Worm (Caenorhabditis elegans) whole organism, mixed stage, embryonic: ENCODE measurements around the gene srt-33.

Experiments used
- M03D4.4 ChIP-seq: sonication (generic microtip); optimal IDR thresholded peaks from 2 replicates; lab custom pipeline; 2017; ENCODE audit warnings: mild to moderate bottlenecking, missing genetic modification characterization, missing compliant biosample characterization
- bed-3 ChIP-seq: fragments of 200-800 bp; sonication (Bioruptor generic); optimal IDR thresholded peaks from 3 replicates; lab custom pipeline; 2018; ENCODE audit warnings: mild to moderate bottlenecking, missing genetic modification characterization, moderate library complexity, missing compliant biosample characterization
- blmp-1 ChIP-seq: fragments of 150-350 bp; optimal IDR thresholded peaks from 2 replicates; lab custom pipeline; 2014; ENCODE audit warnings: missing biosample characterization, missing genetic modification characterization
- ceh-39 ChIP-seq: fragments of 150-350 bp; optimal IDR thresholded peaks from 2 replicates; lab custom pipeline; 2014; ENCODE audit warnings: missing biosample characterization, missing genetic modification characterization
- ceh-43 ChIP-seq: fragments of 200-800 bp; sonication (Bioruptor generic); optimal IDR thresholded peaks from 2 replicates; lab custom pipeline; 2018; ENCODE audit warnings: mild to moderate bottlenecking, missing genetic modification characterization, moderate library complexity, missing compliant biosample characterization
- ceh-83 ChIP-seq: fragments of 200-800 bp; sonication (Bioruptor generic); optimal IDR thresholded peaks from 2 replicates; lab custom pipeline; 2018; ENCODE audit warnings: mild to moderate bottlenecking, missing genetic modification characterization, missing compliant biosample characterization
- ces-1 ChIP-seq: fragments of 150-350 bp; optimal IDR thresholded peaks from 2 replicates; lab custom pipeline; 2014; ENCODE audit warnings: missing biosample characterization, missing genetic modification reagents, missing genetic modification characterization
- cnd-1 ChIP-seq: fragments of 200-800 bp; sonication (Bioruptor generic); optimal IDR thresholded peaks from 2 replicates; lab custom pipeline; 2018; ENCODE audit warnings: mild to moderate bottlenecking, missing genetic modification characterization, missing compliant biosample characterization
- elt-3 ChIP-seq: fragments of 150-350 bp; optimal IDR thresholded peaks from 2 replicates; lab custom pipeline; 2014; ENCODE audit warnings: missing biosample characterization, missing genetic modification characterization
- ham-2 ChIP-seq: fragments of 200-800 bp; sonication (Bioruptor generic); optimal IDR thresholded peaks from 2 replicates; lab custom pipeline; 2018; ENCODE audit warnings: mild to moderate bottlenecking, missing genetic modification characterization, missing compliant biosample characterization
- hlh-1 ChIP-seq: fragments of 150-350 bp; optimal IDR thresholded peaks from 2 replicates; lab custom pipeline; 2014; ENCODE audit warnings: missing biosample characterization, missing genetic modification reagents, missing genetic modification characterization
- lin-13 ChIP-seq: fragments of 150-350 bp; optimal IDR thresholded peaks from 2 replicates; lab custom pipeline; 2014; ENCODE audit warnings: missing biosample characterization, missing genetic modification characterization
- lin-32 ChIP-seq: fragments of 200-800 bp; sonication (Bioruptor generic); optimal IDR thresholded peaks from 2 replicates; lab custom pipeline; 2018; ENCODE audit warnings: mild to moderate bottlenecking, missing genetic modification characterization, missing compliant biosample characterization
- lsy-2 ChIP-seq: fragments of 150-350 bp; optimal IDR thresholded peaks from 2 replicates; lab custom pipeline; 2014; ENCODE audit warnings: missing biosample characterization, missing genetic modification characterization
- mab-5 ChIP-seq: fragments of 150-350 bp; optimal IDR thresholded peaks from 2 replicates; lab custom pipeline; 2014; ENCODE audit warnings: missing biosample characterization, missing genetic modification characterization
- mep-1 ChIP-seq: fragments of 150-350 bp; optimal IDR thresholded peaks from 2 replicates; lab custom pipeline; 2017; ENCODE audit warnings: missing biosample characterization, missing genetic modification reagents, missing genetic modification characterization, inconsistent platforms
- mls-2 ChIP-seq: sonication (generic microtip); optimal IDR thresholded peaks from 2 replicates; lab custom pipeline; 2016; ENCODE audit warnings: mild to moderate bottlenecking, missing genetic modification characterization, moderate library complexity, missing compliant biosample characterization
- nhr-12 ChIP-seq: fragments of 150-350 bp; optimal IDR thresholded peaks from 2 replicates; lab custom pipeline; 2014; ENCODE audit warnings: missing biosample characterization, missing genetic modification characterization
- nhr-2 ChIP-seq: fragments of 150-350 bp; optimal IDR thresholded peaks from 2 replicates; lab custom pipeline; 2014; ENCODE audit warnings: missing biosample characterization, missing genetic modification characterization
- nhr-237 ChIP-seq: fragments of 150-350 bp; optimal IDR thresholded peaks from 2 replicates; lab custom pipeline; 2014; ENCODE audit warnings: missing biosample characterization, missing genetic modification characterization
- nhr-28 ChIP-seq: fragments of 150-350 bp; optimal IDR thresholded peaks from 2 replicates; lab custom pipeline; 2014; ENCODE audit warnings: missing biosample characterization, missing genetic modification characterization
- nhr-76 ChIP-seq: sonication (generic microtip); optimal IDR thresholded peaks from 2 replicates; lab custom pipeline; 2017; ENCODE audit warnings: missing biosample characterization, missing genetic modification characterization
- pha-4 ChIP-seq: fragments of 150-350 bp; optimal IDR thresholded peaks from 2 replicates; lab custom pipeline; 2018; ENCODE audit warnings: missing biosample characterization, missing genetic modification reagents, missing genetic modification characterization
- sem-2 ChIP-seq: fragments of 200-800 bp; sonication (Bioruptor generic); optimal IDR thresholded peaks from 2 replicates; lab custom pipeline; 2018; ENCODE audit warnings: mild to moderate bottlenecking, missing genetic modification characterization, missing compliant biosample characterization
- sptf-1 ChIP-seq: sonication (generic microtip); optimal IDR thresholded peaks from 2 replicates; lab custom pipeline; 2017; ENCODE audit warnings: mild to moderate bottlenecking, missing genetic modification characterization, moderate library complexity, missing compliant biosample characterization
- tbx-8 ChIP-seq: fragments of 200-800 bp; sonication (Bioruptor generic); optimal IDR thresholded peaks from 2 replicates; lab custom pipeline; 2018; ENCODE audit warnings: mild to moderate bottlenecking, missing genetic modification characterization, moderate library complexity, missing compliant biosample characterization
- unc-120 ChIP-seq: sonication (generic microtip); optimal IDR thresholded peaks from 2 replicates; lab custom pipeline; 2017; ENCODE audit warnings: missing genetic modification characterization, missing compliant biosample characterization; ENCODE audit not compliant: poor library complexity, severe bottlenecking
- unc-62 ChIP-seq: fragments of 150-350 bp; optimal IDR thresholded peaks from 2 replicates; lab custom pipeline; 2014; ENCODE audit warnings: missing biosample characterization, missing genetic modification reagents, missing genetic modification characterization
- ztf-11 ChIP-seq: fragments of 150-350 bp; optimal IDR thresholded peaks from 2 replicates; lab custom pipeline; 2014; ENCODE audit warnings: missing biosample characterization, missing genetic modification characterization

The srt-33 gene

ce11 chrV:14319101-14319781 lies 39.6 kb upstream of the srt-33 start, which contains the start of gene F47B8.13:
F47B8.13 (minus strand) TSS chrV:14319731.
- no peak for TF ChIP-seq bed-3
- TF ChIP-seq elt-3 (tag; lab: Kevin White, UChicago) = no peak
- no peak for TF ChIP-seq lsy-2 (tag; lab: Kevin White, UChicago)
- no peak for TF ChIP-seq sem-2
- TF ChIP-seq unc-62 = no peak
- TF ChIP-seq unc-120 = no peak
- TF ChIP-seq lin-13 (tag; lab: Kevin White, UChicago) = no peak
- no peak for TF ChIP-seq blmp-1 (tag; lab: Kevin White, UChicago)

DNA sequence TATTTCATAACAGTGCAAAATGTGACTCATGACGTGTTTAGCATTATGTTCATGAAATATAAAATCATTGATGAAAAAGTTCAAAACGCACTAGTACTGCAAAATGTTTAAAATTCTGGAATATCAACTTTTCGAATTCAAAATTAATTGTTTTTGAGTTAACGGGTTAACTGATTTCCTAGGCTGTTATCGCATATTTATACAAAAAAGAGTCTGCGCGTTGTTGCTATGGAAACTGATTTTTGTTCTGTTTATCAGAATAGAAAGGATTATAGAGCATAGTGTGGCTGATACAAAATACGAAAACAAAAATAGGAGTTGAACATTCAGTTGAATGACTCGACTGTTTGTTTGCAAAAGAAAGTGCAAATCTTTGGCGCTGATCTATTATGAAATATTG lies 37.9 kb upstream of the srt-33 start:
- TF ChIP-seq ceh-39 (tag; lab: Kevin White, UChicago) (no peak), lin-32 (GFP tag; lab: Kevin White, UChicago) (no peak), nhr-28 (tag; lab: Kevin White, UChicago) (no peak), mab-5 (tag; lab: Kevin White, UChicago) (no peak), ceh-43 (no peak), hlh-1 (tag; lab: Kevin White, UChicago) (no peak), unc-62 (no peak), pha-4 (tag; lab: Kevin White, UChicago) (no peak), nhr-76 (no peak), nhr-12 (tag; lab: Kevin White, UChicago) (no peak), nhr-237 (tag; lab: Kevin White, UChicago) (no peak), ztf-11 (tag; lab: Kevin White, UChicago) (no peak), ceh-83 (no peak)

DNA sequence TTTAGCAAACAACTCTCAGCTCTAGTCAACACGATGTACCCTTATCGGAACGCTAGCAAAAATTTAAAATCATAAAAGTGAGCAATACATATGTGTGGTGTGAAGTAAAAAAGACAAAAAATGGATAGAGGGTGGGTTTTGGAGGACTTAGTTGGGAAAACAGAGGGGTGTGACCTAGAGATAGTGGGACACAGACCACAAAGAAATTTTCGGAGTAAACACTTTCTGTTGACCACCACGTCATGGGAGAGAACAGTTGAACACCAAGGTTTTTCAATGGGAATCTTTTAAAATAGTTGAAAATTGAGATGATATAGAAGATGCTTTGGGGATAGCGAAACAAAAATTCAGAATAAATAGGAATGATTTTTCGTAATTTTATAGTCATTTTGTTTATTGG lies 37.5 kb upstream of the srt-33 start:
- TF ChIP-seq mab-5 (tag; lab: Kevin White, UChicago) = no peak
- no peak for TF ChIP-seq ceh-39 (tag; lab: Kevin White, UChicago)
- TF ChIP-seq tbx-8 = no peak
- TF ChIP-seq M03D4.4 (tag; lab: Kevin White, UChicago) = no peak
- TF ChIP-seq ham-2 (GFP tag; lab: Kevin White, UChicago) = no peak
- no peak for TF ChIP-seq ces-1 (GFP tag; lab: Kevin White, UChicago)
- TF ChIP-seq hlh-1 (tag; lab: Kevin White, UChicago) = no peak
- TF ChIP-seq bed-3 = no peak
- TF ChIP-seq unc-120 = no peak
- no peak for TF ChIP-seq pha-4 (tag; lab: Kevin White, UChicago)
- no peak for TF ChIP-seq nhr-237 (tag; lab: Kevin White, UChicago)
- no peak for TF ChIP-seq nhr-12 (tag; lab: Kevin White, UChicago)
- TF ChIP-seq blmp-1 (tag; lab: Kevin White, UChicago) = no peak
- TF ChIP-seq sptf-1 (tag; lab: Kevin White, UChicago) = no peak
- TF ChIP-seq lsy-2 (tag; lab: Kevin White, UChicago) = no peak
- TF ChIP-seq nhr-2 (tag; lab: Kevin White, UChicago) = no peak
- TF ChIP-seq mep-1 = no peak
- TF ChIP-seq nhr-76 = no peak
- TF ChIP-seq, all 35 proteins: peak for 0

DNA sequence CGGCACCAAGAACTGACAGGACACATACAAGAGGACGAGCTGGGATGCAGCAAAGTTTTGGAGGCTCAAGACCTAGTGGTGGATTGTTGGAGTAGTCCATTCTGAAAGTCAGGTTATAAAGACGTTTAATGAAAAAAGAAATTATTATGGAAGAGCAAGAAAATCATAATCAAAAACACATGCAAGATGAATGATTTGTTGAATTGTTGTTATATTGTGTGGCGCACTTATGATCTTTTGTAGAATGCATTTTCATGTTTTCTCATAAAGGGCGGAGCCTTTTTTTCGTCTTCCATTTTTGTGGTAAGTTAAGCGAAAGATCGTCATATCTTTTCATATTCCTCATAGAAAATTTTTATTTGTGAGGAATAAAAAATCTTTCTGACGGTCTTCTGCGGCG lies 36.8 kb upstream of the srt-33 start, which contains the start of gene F47B8.2:
F47B8.2 (minus strand) TSS at position 101 of the 400 bp plus-strand sequence.
- no peak for TF ChIP-seq cnd-1
- no peak for TF ChIP-seq nhr-237 (tag; lab: Kevin White, UChicago)
- TF ChIP-seq unc-120 = no peak
- TF ChIP-seq ceh-83 = no peak
- no peak for TF ChIP-seq ceh-43
- TF ChIP-seq nhr-28 (tag; lab: Kevin White, UChicago) = no peak
- no peak for TF ChIP-seq blmp-1 (tag; lab: Kevin White, UChicago)
- no peak for TF ChIP-seq elt-3 (tag; lab: Kevin White, UChicago)
- TF ChIP-seq ceh-39 (tag; lab: Kevin White, UChicago) = no peak
- TF ChIP-seq sptf-1 (tag; lab: Kevin White, UChicago) = no peak
- no peak for TF ChIP-seq sem-2

ce11 chrV:14314236-14314635 lies 34.6 kb upstream of the srt-33 start, which contains the start of gene F47B8.1:
F47B8.1 (minus strand) TSS chrV:14314336.
- no peak for TF ChIP-seq mep-1
- no peak for TF ChIP-seq nhr-2 (tag; lab: Kevin White, UChicago)
- no peak for TF ChIP-seq unc-120
- no peak for TF ChIP-seq bed-3
- TF ChIP-seq nhr-28 (tag; lab: Kevin White, UChicago) = no peak
- TF ChIP-seq unc-62 = no peak
- no peak for TF ChIP-seq lin-32 (GFP tag; lab: Kevin White, UChicago)
- TF ChIP-seq mls-2 (tag; lab: Kevin White, UChicago) = no peak
- TF ChIP-seq lin-13 (tag; lab: Kevin White, UChicago) = no peak
- no peak for TF ChIP-seq M03D4.4 (tag; lab: Kevin White, UChicago)
- no peak for TF ChIP-seq sem-2
- TF ChIP-seq mab-5 (tag; lab: Kevin White, UChicago) = no peak
